Worm (Caenorhabditis elegans) whole organism, young adult: ENCODE data around the gene ifet-1.

Experiments used
- D2030.7 ChIP-seq: fragments of 200-800 bp; sonication (Bioruptor generic); IDR thresholded peaks from 2 replicates; pipeline ENCODE4 v1.3.6; 2022; ENCODE audit warnings: missing genetic modification reagents, missing genetic modification characterization, missing compliant biosample characterization
- F22D6.2 ChIP-seq: sonication (generic microtip); optimal IDR thresholded peaks from 2 replicates; lab custom pipeline; 2016; ENCODE audit warnings: mild to moderate bottlenecking, missing genetic modification characterization, missing compliant biosample characterization
- F23B12.7 ChIP-seq: sonication (generic microtip); optimal IDR thresholded peaks from 2 replicates; lab custom pipeline; 2017; ENCODE audit warnings: missing genetic modification characterization, mild to moderate bottlenecking, missing compliant biosample characterization, antibody characterized with exemption, moderate library complexity; ENCODE audit not compliant: insufficient read depth
- F33H1.4 ChIP-seq: fragments of 200-800 bp; sonication (Bioruptor generic); IDR thresholded peaks from 2 replicates; pipeline ENCODE4 v1.3.6; 2022; ENCODE audit warnings: missing genetic modification reagents, missing genetic modification characterization, missing compliant biosample characterization
- F37B4.10 ChIP-seq: fragments of 200-800 bp; sonication (Bioruptor generic); IDR thresholded peaks from 2 replicates; pipeline ENCODE4 v1.3.6; 2022; ENCODE audit warnings: missing genetic modification characterization, missing compliant biosample characterization
- F52B5.7 ChIP-seq: sonication (generic microtip); optimal IDR thresholded peaks from 2 replicates; lab custom pipeline; 2016; ENCODE audit warnings: mild to moderate bottlenecking, missing genetic modification characterization, missing compliant biosample characterization
- Y53F4B.3 ChIP-seq: fragments of 200-800 bp; sonication (Bioruptor generic); IDR thresholded peaks from 2 replicates; pipeline ENCODE4 v1.3.6; 2022; ENCODE audit warnings: missing genetic modification reagents, missing genetic modification characterization, missing compliant biosample characterization
- Y56A3A.18 ChIP-seq: fragments of 200-800 bp; sonication (Bioruptor generic); IDR thresholded peaks from 2 replicates; pipeline ENCODE4 v1.3.6; 2022; ENCODE audit warnings: missing genetic modification reagents, missing genetic modification characterization, missing compliant biosample characterization
- Y95B8A.8 ChIP-seq: fragments of 200-800 bp; sonication (Bioruptor generic); IDR thresholded peaks from 2 replicates; pipeline ENCODE4 v1.3.6; 2022; ENCODE audit warnings: missing genetic modification reagents, missing genetic modification characterization, missing compliant biosample characterization
- akir-1 ChIP-seq: fragments of 200-800 bp; sonication (Bioruptor generic); optimal IDR thresholded peaks from 2 replicates; lab custom pipeline; 2018; ENCODE audit warnings: mild to moderate bottlenecking, missing genetic modification characterization, moderate library complexity, missing compliant biosample characterization
- aptf-2 ChIP-seq: fragments of 200-800 bp; sonication (Bioruptor generic); conservative IDR thresholded peaks from 2 replicates; pipeline ENCODE4 v1.3.6; 2022; ENCODE audit warnings: missing genetic modification reagents, missing genetic modification characterization, missing compliant biosample characterization
- aptf-3 ChIP-seq: fragments of 200-800 bp; sonication (Bioruptor generic); IDR thresholded peaks from 2 replicates; pipeline ENCODE4 v1.3.6; 2022; ENCODE audit warnings: missing genetic modification characterization, missing compliant biosample characterization
- bed-2 ChIP-seq: fragments of 200-800 bp; sonication (Bioruptor generic); IDR thresholded peaks from 2 replicates; pipeline ENCODE4 v1.3.6; 2022; ENCODE audit warnings: missing genetic modification reagents, missing genetic modification characterization, missing compliant biosample characterization
- ceh-40 ChIP-seq: fragments of 200-800 bp; sonication (Bioruptor generic); IDR thresholded peaks from 2 replicates; pipeline ENCODE4 v1.3.6; 2022; ENCODE audit warnings: missing genetic modification characterization, missing compliant biosample characterization
- ceh-79 ChIP-seq: sonication (generic microtip); optimal IDR thresholded peaks from 2 replicates; lab custom pipeline; 2017; ENCODE audit warnings: mild to moderate bottlenecking, missing genetic modification characterization, missing compliant biosample characterization
- ceh-91 ChIP-seq: fragments of 200-800 bp; sonication (Bioruptor generic); IDR thresholded peaks from 2 replicates; pipeline ENCODE4 v1.3.6; 2022; ENCODE audit warnings: missing genetic modification reagents, missing genetic modification characterization, missing compliant biosample characterization
- chd-7 ChIP-seq: sonication (generic microtip); optimal IDR thresholded peaks from 2 replicates; lab custom pipeline; 2016; ENCODE audit warnings: mild to moderate bottlenecking, missing genetic modification characterization, moderate library complexity, missing compliant biosample characterization
- die-1 ChIP-seq: sonication (generic microtip); optimal IDR thresholded peaks from 2 replicates; lab custom pipeline; 2016; ENCODE audit warnings: missing genotype, mild to moderate bottlenecking, missing genetic modification characterization, missing compliant biosample characterization
- dpl-1 ChIP-seq: fragments of 150-350 bp; optimal IDR thresholded peaks from 2 replicates; lab custom pipeline; 2014; ENCODE audit warnings: missing biosample characterization, missing genetic modification reagents, missing genetic modification characterization
- egl-18 ChIP-seq: fragments of 200-800 bp; sonication (Bioruptor generic); IDR thresholded peaks from 2 replicates; pipeline ENCODE4 v1.3.6; 2022; ENCODE audit warnings: missing genetic modification reagents, missing genetic modification characterization, missing compliant biosample characterization
- egrh-3 ChIP-seq: fragments of 200-800 bp; sonication (Bioruptor generic); IDR thresholded peaks from 2 replicates; pipeline ENCODE4 v1.3.6; 2022; ENCODE audit warnings: missing genetic modification reagents, missing genetic modification characterization, missing compliant biosample characterization
- ets-4 ChIP-seq: fragments of 200-800 bp; sonication (Bioruptor generic); optimal IDR thresholded peaks from 2 replicates; lab custom pipeline; 2018; ENCODE audit warnings: mild to moderate bottlenecking, missing genetic modification characterization, missing compliant biosample characterization
- fkh-3 ChIP-seq: sonication (generic microtip); optimal IDR thresholded peaks from 2 replicates; lab custom pipeline; 2016; ENCODE audit warnings: mild to moderate bottlenecking, missing genetic modification characterization, missing compliant biosample characterization
- gei-17 ChIP-seq: fragments of 200-800 bp; sonication (Bioruptor generic); optimal IDR thresholded peaks from 2 replicates; lab custom pipeline; 2018; ENCODE audit warnings: mild to moderate bottlenecking, missing genetic modification characterization, missing compliant biosample characterization
- hmg-20 ChIP-seq: fragments of 200-800 bp; sonication (Bioruptor generic); IDR thresholded peaks from 2 replicates; pipeline ENCODE4 v1.3.6; 2022; ENCODE audit warnings: missing genetic modification reagents, missing genetic modification characterization, missing compliant biosample characterization
- lag-1 ChIP-seq: fragments of 200-800 bp; sonication (Bioruptor generic); IDR thresholded peaks from 2 replicates; pipeline ENCODE4 v1.3.6; 2022; ENCODE audit warnings: missing genetic modification reagents, missing genetic modification characterization, missing compliant biosample characterization
- let-607 ChIP-seq, 2 experiments: fragments of 200-800 bp in 1 of 2; sonication (Bioruptor generic) in 1 of 2; sonication (generic microtip) in 1 of 2; optimal IDR thresholded peaks; 2 replicates each; lab custom pipeline; 2016 to 2018; ENCODE audit warnings: mild to moderate bottlenecking in 2 of 2, missing compliant biosample characterization in 2 of 2, missing genetic modification characterization in 2 of 2, moderate library complexity in 2 of 2, missing genotype in 1 of 2
- lin-40 ChIP-seq: sonication (generic microtip); optimal IDR thresholded peaks from 2 replicates; lab custom pipeline; 2016; ENCODE audit warnings: missing genetic modification characterization, mild to moderate bottlenecking, missing compliant biosample characterization, missing genotype, missing genetic modification reagents
- madf-3 ChIP-seq: fragments of 200-800 bp; sonication (Bioruptor generic); IDR thresholded peaks from 2 replicates; pipeline ENCODE4 v1.3.6; 2022; ENCODE audit warnings: missing genetic modification reagents, missing genetic modification characterization, missing compliant biosample characterization
- madf-6 ChIP-seq: fragments of 200-800 bp; sonication (Bioruptor generic); IDR thresholded peaks from 2 replicates; pipeline ENCODE4 v1.3.6; 2022; ENCODE audit warnings: missing genetic modification reagents, missing genetic modification characterization, missing compliant biosample characterization
- nhr-90 ChIP-seq: sonication (generic microtip); optimal IDR thresholded peaks from 2 replicates; lab custom pipeline; 2016; ENCODE audit warnings: missing genotype, mild to moderate bottlenecking, missing genetic modification characterization, missing compliant biosample characterization
- pbrm-1 ChIP-seq: fragments of 200-800 bp; sonication (Bioruptor generic); IDR thresholded peaks from 2 replicates; pipeline ENCODE4 v1.3.6; 2022; ENCODE audit warnings: missing genetic modification reagents, missing genetic modification characterization, missing compliant biosample characterization
- pha-4 ChIP-seq: fragments of 150-350 bp; sonication (generic microtip); optimal IDR thresholded peaks from 2 replicates; lab custom pipeline; 2014; ENCODE audit warnings: missing biosample characterization, missing genetic modification reagents, missing genetic modification characterization
- rpc-1 ChIP-seq, 2 experiments: fragments of 150-350 bp in 1 of 2; sonication (generic microtip) in 1 of 2; optimal IDR thresholded peaks; 2 replicates each; lab custom pipeline; 2014 to 2018; ENCODE audit warnings: missing biosample characterization in 1 of 2, missing genetic modification characterization in 1 of 2, missing genetic modification reagents in 1 of 2, missing genotype in 1 of 2
- sdz-38 ChIP-seq: sonication (generic microtip); optimal IDR thresholded peaks from 2 replicates; lab custom pipeline; 2016; ENCODE audit warnings: missing genotype, missing genetic modification characterization, missing compliant biosample characterization
- sea-2 ChIP-seq: fragments of 200-800 bp; sonication (Bioruptor generic); IDR thresholded peaks from 2 replicates; pipeline ENCODE4 v1.3.6; 2022; ENCODE audit warnings: missing genetic modification characterization, missing compliant biosample characterization
- snpc-1.1 ChIP-seq: sonication (generic microtip); optimal IDR thresholded peaks from 2 replicates; lab custom pipeline; 2017; ENCODE audit warnings: missing genetic modification characterization, mild to moderate bottlenecking, missing compliant biosample characterization, antibody characterized with exemption, moderate library complexity, missing genotype, missing genetic modification reagents; ENCODE audit not compliant: insufficient read depth
- somi-1 ChIP-seq: fragments of 200-800 bp; sonication (Bioruptor generic); optimal IDR thresholded peaks from 2 replicates; lab custom pipeline; 2018; ENCODE audit warnings: mild to moderate bottlenecking, missing genetic modification characterization, missing compliant biosample characterization
- sptf-2 ChIP-seq: fragments of 200-800 bp; sonication (Bioruptor generic); optimal IDR thresholded peaks from 2 replicates; lab custom pipeline; 2018; ENCODE audit warnings: mild to moderate bottlenecking, missing genetic modification characterization, missing compliant biosample characterization
- unc-130 ChIP-seq: sonication (generic microtip); optimal IDR thresholded peaks from 2 replicates; lab custom pipeline; 2016; ENCODE audit warnings: missing genetic modification reagents, missing genetic modification characterization, missing compliant biosample characterization
- unc-62 ChIP-seq: fragments of 150-350 bp; optimal IDR thresholded peaks from 2 replicates; lab custom pipeline; 2014; ENCODE audit warnings: missing biosample characterization, missing genetic modification reagents, missing genetic modification characterization
- xnd-1 ChIP-seq: sonication (generic microtip); optimal IDR thresholded peaks from 2 replicates; lab custom pipeline; 2016; ENCODE audit warnings: missing genotype, missing genetic modification reagents, missing genetic modification characterization, missing compliant biosample characterization
- zfh-2 ChIP-seq: fragments of 200-800 bp; sonication (Bioruptor generic); conservative IDR thresholded peaks from 2 replicates; pipeline ENCODE4 v1.3.6; 2022; ENCODE audit warnings: missing genetic modification reagents, missing genetic modification characterization, missing compliant biosample characterization
- zim-3 ChIP-seq: sonication (generic microtip); optimal IDR thresholded peaks from 2 replicates; lab custom pipeline; 2017; ENCODE audit warnings: mild to moderate bottlenecking, missing genetic modification characterization, moderate library complexity, missing compliant biosample characterization
- ztf-3 ChIP-seq: fragments of 200-800 bp; sonication (Bioruptor generic); optimal IDR thresholded peaks from 2 replicates; lab custom pipeline; 2018; ENCODE audit warnings: mild to moderate bottlenecking, missing genetic modification characterization, missing compliant biosample characterization

Gene ifet-1

DNA sequence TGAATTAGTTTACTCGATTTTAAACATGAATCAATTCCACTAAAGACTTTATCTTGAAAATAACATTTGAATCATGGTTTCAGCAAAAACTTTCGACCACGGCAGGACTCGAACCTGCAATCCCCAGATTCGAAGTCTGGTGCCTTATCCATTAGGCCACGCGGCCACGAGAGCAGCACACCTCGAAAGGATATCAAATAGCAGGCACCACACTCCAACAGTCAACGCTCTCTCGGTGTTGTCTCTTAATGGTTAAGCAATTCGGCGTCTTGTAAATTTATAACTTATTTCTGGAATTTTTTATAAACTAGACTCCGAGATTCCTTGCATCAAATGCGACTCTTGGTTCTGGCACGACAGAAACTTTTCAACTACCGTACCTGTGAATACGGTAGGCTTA, 4.2 kb downstream of the ifet-1 start (continued):
- TF ChIP-seq rpc-1 (optimal IDR thresholded peaks at IDR 0.05; lab: Kevin White, UChicago) (peak; percentile 89), rpc-1 (tag; optimal IDR thresholded peaks at IDR 0.05; lab: Kevin White, UChicago) (peak; percentile 90), lin-40 (peak; percentile 74), dpl-1 (GFP tag; lab: Kevin White, UChicago) (no peak), bed-2 (GFP tag; lab: Robert Waterston, UW) (no peak), chd-7 (peak; percentile 64), snpc-1.1 (tag; lab: Kevin White, UChicago) (no peak), zfh-2 (GFP tag; lab: Robert Waterston, UW) (no peak), egl-18 (GFP tag; lab: Robert Waterston, UW) (0 out of 2 replicates have a peak, but pooled peaks have one; percentile 24), ztf-3 (GFP tag; lab: Kevin White, UChicago) (no peak), let-607 (tag; optimal IDR thresholded peaks at IDR 0.05; lab: Kevin White, UChicago) (peak; percentile 55 to 67), Y56A3A.18 (peak; percentile 78; the same call in 1 of the 2 replicates), pha-4 (no peak), xnd-1 (tag; lab: Kevin White, UChicago) (peak; percentile 20), nhr-90 (tag; lab: Kevin White, UChicago) (peak; percentile 87), ceh-91 (GFP tag; lab: Robert Waterston, UW) (0 out of 2 replicates have a peak, but pooled peaks have one; percentile 20), F37B4.10 (GFP tag; lab: Robert Waterston, UW) (no peak), zim-3 (tag; lab: Kevin White, UChicago) (peak; percentile 52), sptf-2 (no peak), egrh-3 (no peak; the same call in 1 of the 2 replicates), ets-4 (GFP tag; lab: Kevin White, UChicago) (no peak), aptf-3 (GFP tag; lab: Robert Waterston, UW) (0 out of 2 replicates have a peak, but pooled peaks have one; percentile 75), sea-2 (GFP tag; lab: Robert Waterston, UW) (peak; percentile 64; the same call in 1 of the 2 replicates), fkh-3 (tag; lab: Kevin White, UChicago) (peak; percentile 75), unc-130 (peak; percentile 73), gei-17 (GFP tag; lab: Kevin White, UChicago) (no peak), hmg-20 (GFP tag; lab: Robert Waterston, UW) (peak; percentile 54; the same call in 1 of the 2 replicates), Y95B8A.8 (GFP tag; lab: Robert Waterston, UW) (no peak), somi-1 (GFP tag; lab: Kevin White, UChicago) (peak; percentile 58), F52B5.7 (peak; percentile 83), aptf-2 (GFP tag; lab: Robert Waterston, UW) (no peak), sdz-38 (tag; lab: Kevin White, UChicago) (no peak), pbrm-1 (peak; percentile 84)

DNA sequence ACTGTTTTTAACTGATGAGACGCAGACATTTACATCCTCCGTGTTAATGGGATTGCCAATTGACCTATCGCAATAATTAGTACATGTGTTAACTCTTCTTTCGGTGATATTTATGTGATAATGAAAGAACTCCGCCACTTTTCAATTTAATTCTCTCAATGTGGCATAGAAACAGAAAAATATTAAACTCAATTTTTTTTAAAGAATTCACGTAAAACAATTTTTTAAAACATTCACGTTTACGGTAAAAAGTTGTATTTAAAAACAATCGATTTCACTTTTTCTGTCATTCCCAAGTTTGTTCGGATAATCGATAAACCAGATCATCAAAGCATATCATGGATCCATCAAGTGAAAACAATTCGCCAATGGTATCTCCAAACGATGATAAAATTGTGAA, 6.1 kb downstream of the ifet-1 start, which contains the start of gene mstr-2:
TSS of gene mstr-2 (plus strand) at position 301 of the 400 bp plus-strand sequence.
- TF ChIP-seq F33H1.4 (GFP tag; lab: Robert Waterston, UW) (no peak), akir-1 (GFP tag; lab: Kevin White, UChicago) (no peak), lag-1 (GFP tag; lab: Robert Waterston, UW) (no peak), sptf-2 (no peak), Y53F4B.3 (no peak), madf-6 (GFP tag; lab: Robert Waterston, UW) (no peak), snpc-1.1 (tag; lab: Kevin White, UChicago) (no peak), ceh-79 (tag; lab: Kevin White, UChicago) (no peak), ceh-40 (GFP tag; lab: Robert Waterston, UW) (no peak), F23B12.7 (tag; lab: Kevin White, UChicago) (no peak), D2030.7 (no peak), F22D6.2 (tag; lab: Kevin White, UChicago) (no peak), madf-3 (GFP tag; lab: Robert Waterston, UW) (no peak), die-1 (no peak), unc-62 (GFP tag; lab: Kevin White, UChicago) (no peak)
